Fruit fly (Drosophila melanogaster): ENCODE data around the gene Tm1.

DNA sequence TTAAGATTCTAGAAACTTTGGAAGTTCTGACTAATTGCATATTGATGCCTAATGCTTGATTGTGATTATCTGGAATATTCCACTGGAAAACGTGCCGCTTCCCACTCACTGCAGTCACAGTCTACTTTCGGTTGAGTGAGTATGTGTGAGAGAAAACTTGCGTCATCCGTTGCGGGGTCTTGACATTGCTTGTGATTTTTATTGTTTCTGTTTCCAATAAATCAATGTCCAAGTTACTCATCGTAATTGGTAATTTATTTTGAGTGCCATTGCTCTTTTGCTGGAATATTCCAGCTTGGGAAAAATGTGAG lies 35.0 kb upstream of the Tm1 start:
- TF ChIP-seq usp (GFP tag; optimal IDR thresholded peaks at IDR 0.05) (no peak), Abd-B (GFP tag; optimal IDR thresholded peaks at IDR 0.05) (no peak), sage (GFP tag; optimal IDR thresholded peaks at IDR 0.05) (no peak), Dfd (GFP tag; optimal IDR thresholded peaks at IDR 0.05) (no peak), br (GFP tag; optimal IDR thresholded peaks at IDR 0.05) (no peak), tai (GFP tag; optimal IDR thresholded peaks at IDR 0.05) (no peak), rgr (GFP tag; optimal IDR thresholded peaks at IDR 0.05) (no peak), Dif (GFP tag; optimal IDR thresholded peaks at IDR 0.05; ENCODE audit: partially characterized antibody) (no peak), ey (GFP tag; optimal IDR thresholded peaks at IDR 0.05) (no peak)

All from whole organism, wandering third instar larva.